Worm (Caenorhabditis elegans): ENCODE measurements around the gene frpr-4.

Gene frpr-4

ce11 chrII:5200987-5201582 lies 54.2 kb downstream of the frpr-4 start (continued):
- TF ChIP-seq nhr-20 (tag; optimal IDR thresholded peaks at IDR 0.05) = peak; percentile 39
- peak; percentile 28 for TF ChIP-seq nhr-47 (tag; optimal IDR thresholded peaks at IDR 0.05)

Data from whole organism, L1 larva.